Fruit fly (Drosophila melanogaster) whole organism, adult: ENCODE data around the gene HP6.

Experiments
- CG11617 ChIP-seq: fragments of 200-800 bp; sonication (Bioruptor generic); optimal IDR thresholded peaks from 2 replicates; lab custom pipeline; 2017; ENCODE audit warnings: mild to moderate bottlenecking, missing biosample characterization, missing genetic modification reagents, missing genetic modification characterization
- CG12768 ChIP-seq: fragments of 200-800 bp; sonication (Bioruptor generic); optimal IDR thresholded peaks from 2 replicates; lab custom pipeline; 2017; ENCODE audit warnings: missing biosample characterization, missing genetic modification characterization, mild to moderate bottlenecking, moderate library complexity, missing genetic modification reagents
- CG14711 ChIP-seq: fragments of 200-800 bp; sonication (Bioruptor generic); optimal IDR thresholded peaks from 2 replicates; lab custom pipeline; 2018; ENCODE audit warnings: missing biosample characterization, mild to moderate bottlenecking, missing genetic modification characterization, moderate library complexity
- CG1620 ChIP-seq: fragments of 200-800 bp; sonication (Bioruptor generic); optimal IDR thresholded peaks from 2 replicates; lab custom pipeline; 2016; ENCODE audit warnings: missing biosample characterization, missing genetic modification characterization
- CG33017 ChIP-seq: fragments of 200-800 bp; sonication (Bioruptor generic); optimal IDR thresholded peaks from 2 replicates; lab custom pipeline; 2018; ENCODE audit warnings: missing biosample characterization, mild to moderate bottlenecking, missing genetic modification characterization, moderate library complexity
- CG5204 ChIP-seq: fragments of 200-800 bp; sonication (Bioruptor generic); optimal IDR thresholded peaks from 2 replicates; lab custom pipeline; 2016; ENCODE audit warnings: missing biosample characterization, missing genetic modification characterization
- CG7045 ChIP-seq: fragments of 200-800 bp; sonication (Bioruptor generic); optimal IDR thresholded peaks from 2 replicates; lab custom pipeline; 2017; ENCODE audit warnings: missing biosample characterization, mild to moderate bottlenecking, missing genetic modification characterization
- CG7101 ChIP-seq: fragments of 200-800 bp; sonication (Bioruptor generic); optimal IDR thresholded peaks from 2 replicates; lab custom pipeline; 2018; ENCODE audit warnings: missing biosample characterization, mild to moderate bottlenecking, missing genetic modification characterization, moderate library complexity
- Clk ChIP-seq: fragments of 200-800 bp; sonication (Bioruptor generic); optimal IDR thresholded peaks from 2 replicates; lab custom pipeline; 2017; ENCODE audit warnings: missing biosample characterization, missing genetic modification characterization
- Crg-1 ChIP-seq: fragments of 200-800 bp; sonication (Bioruptor generic); optimal IDR thresholded peaks from 2 replicates; lab custom pipeline; 2016; ENCODE audit warnings: missing biosample characterization, missing genetic modification characterization
- Hr96 ChIP-seq: fragments of 200-800 bp; sonication (Bioruptor generic); optimal IDR thresholded peaks from 2 replicates; lab custom pipeline; 2016; ENCODE audit warnings: missing biosample characterization, missing genetic modification characterization
- Mnt ChIP-seq: fragments of 200-800 bp; sonication (Bioruptor generic); optimal IDR thresholded peaks from 2 replicates; lab custom pipeline; 2016; ENCODE audit warnings: missing biosample characterization, mild to moderate bottlenecking, missing genetic modification characterization
- bab1 ChIP-seq: fragments of 200-800 bp; sonication (Bioruptor generic); optimal IDR thresholded peaks from 3 replicates; lab custom pipeline; 2019; ENCODE audit warnings: missing biosample characterization, mild to moderate bottlenecking, missing genetic modification characterization, moderate library complexity
- cic ChIP-seq: fragments of 200-800 bp; sonication (Bioruptor generic); optimal IDR thresholded peaks from 2 replicates; lab custom pipeline; 2017; ENCODE audit warnings: missing biosample characterization, mild to moderate bottlenecking, missing genetic modification characterization, moderate library complexity
- cnc ChIP-seq, 2 experiments: fragments of >200 bp; optimal IDR thresholded peaks; 2 replicates each; lab custom pipeline; 2017
- kay ChIP-seq: fragments of 200-800 bp; sonication (Bioruptor generic); peaks from one replicate; lab custom pipeline; 2016; ENCODE audit warnings: missing biosample characterization, missing genetic modification characterization, borderline replicate concordance
- ovo ChIP-seq: fragments of 200-800 bp; sonication (Bioruptor generic); optimal IDR thresholded peaks from 2 replicates; lab custom pipeline; 2016; ENCODE audit warnings: missing biosample characterization, missing genetic modification characterization
- pad ChIP-seq: fragments of 200-800 bp; sonication (Bioruptor generic); optimal IDR thresholded peaks from 3 replicates; lab custom pipeline; 2017; ENCODE audit warnings: missing biosample characterization, missing genetic modification characterization, mild to moderate bottlenecking, moderate library complexity, missing genetic modification reagents
- tj ChIP-seq: fragments of 200-800 bp; sonication (Bioruptor generic); optimal IDR thresholded peaks from 3 replicates; lab custom pipeline; 2017; ENCODE audit warnings: missing biosample characterization, mild to moderate bottlenecking, missing genetic modification characterization, moderate library complexity
- toe ChIP-seq: fragments of 200-800 bp; sonication (Bioruptor generic); optimal IDR thresholded peaks from 2 replicates; lab custom pipeline; 2016; ENCODE audit warnings: missing biosample characterization, missing genetic modification characterization

Gene HP6

dm6 chr2L:4578027-4578426, at the start of gene HP6:
TSS of gene HP6 (minus strand) at chr2L:4578218.
- TF ChIP-seq tj (GFP tag; lab: Kevin White, UChicago): no peak
- no peak for TF ChIP-seq CG11617 (GFP tag; lab: Kevin White, UChicago)
- TF ChIP-seq CG1620 (GFP tag; lab: Kevin White, UChicago): no peak
- no peak for TF ChIP-seq CG7045
- TF ChIP-seq CG14711 (tag; lab: Kevin White, UChicago): no peak
- TF ChIP-seq CG33017 (tag; lab: Kevin White, UChicago): no peak
- TF ChIP-seq bab1 (GFP tag; lab: Kevin White, UChicago): no peak
- no peak for TF ChIP-seq Clk (GFP tag; lab: Kevin White, UChicago)
- no peak for TF ChIP-seq pad (GFP tag; lab: Kevin White, UChicago)
- TF ChIP-seq toe: no peak
- no peak for TF ChIP-seq CG7101
- TF ChIP-seq ovo: no peak
- no peak for TF ChIP-seq kay (GFP tag; lab: Kevin White, UChicago)
- TF ChIP-seq Hr96 (GFP tag; lab: Kevin White, UChicago): no peak
- no peak for TF ChIP-seq Mnt
- TF ChIP-seq CG5204 (GFP tag; lab: Kevin White, UChicago): no peak
- no peak for TF ChIP-seq CG12768
- no peak for TF ChIP-seq Crg-1 (GFP tag; lab: Kevin White, UChicago)
- no peak for TF ChIP-seq cic (GFP tag; lab: Kevin White, UChicago)

- TF ChIP-seq CG5204 (GFP tag; lab: Kevin White, UChicago) (no peak), bab1 (GFP tag; lab: Kevin White, UChicago) (no peak), toe (no peak), cic (GFP tag; lab: Kevin White, UChicago) (no peak), tj (GFP tag; lab: Kevin White, UChicago) (no peak), CG7045 (no peak), pad (GFP tag; lab: Kevin White, UChicago) (no peak), CG7101 (no peak), CG11617 (GFP tag; lab: Kevin White, UChicago) (no peak), cnc (optimal IDR thresholded peaks at IDR 0.05; lab: Kevin White, UChicago) (no peak), Clk (GFP tag; lab: Kevin White, UChicago) (no peak), CG12768 (no peak), CG1620 (GFP tag; lab: Kevin White, UChicago) (no peak), ovo (no peak), CG33017 (tag; lab: Kevin White, UChicago) (no peak), Mnt (no peak), CG14711 (tag; lab: Kevin White, UChicago) (no peak), Crg-1 (GFP tag; lab: Kevin White, UChicago) (no peak), kay (GFP tag; lab: Kevin White, UChicago) (no peak), Hr96 (GFP tag; lab: Kevin White, UChicago) (no peak)
These were observed 49.0 kb upstream of the HP6 start for dm6 chr2L:4626994-4627393.

dm6 chr2L:4621926-4622325, 43.9 kb upstream of the HP6 start:
- no peak for TF ChIP-seq CG33017 (tag; lab: Kevin White, UChicago)
- TF ChIP-seq toe: no peak
- TF ChIP-seq CG7045: no peak
- no peak for TF ChIP-seq ovo
- TF ChIP-seq Hr96 (GFP tag; lab: Kevin White, UChicago): no peak
- TF ChIP-seq CG7101: no peak
- TF ChIP-seq pad (GFP tag; lab: Kevin White, UChicago): no peak
- no peak for TF ChIP-seq CG14711 (tag; lab: Kevin White, UChicago)
- no peak for TF ChIP-seq cnc (optimal IDR thresholded peaks at IDR 0.05; lab: Kevin White, UChicago)

- TF ChIP-seq CG12768 (no peak), cnc (optimal IDR thresholded peaks at IDR 0.05; lab: Kevin White, UChicago) (no peak), tj (GFP tag; lab: Kevin White, UChicago) (no peak), bab1 (GFP tag; lab: Kevin White, UChicago) (no peak), CG7101 (no peak), CG1620 (GFP tag; lab: Kevin White, UChicago) (no peak), pad (GFP tag; lab: Kevin White, UChicago) (no peak), ovo (no peak), CG14711 (tag; lab: Kevin White, UChicago) (no peak), Hr96 (GFP tag; lab: Kevin White, UChicago) (no peak), cic (GFP tag; lab: Kevin White, UChicago) (no peak), CG33017 (tag; lab: Kevin White, UChicago) (no peak)
These were observed 41.2 kb upstream of the HP6 start for dm6 chr2L:4619172-4619571.

dm6 chr2L:4614140-4614642, 36.2 kb upstream of the HP6 start, which contains the start of gene dpy:
TSS of gene dpy (minus strand) at chr2L:4614300.
- TF ChIP-seq ovo: no peak
- TF ChIP-seq Mnt: peak; percentile 9

- TF ChIP-seq CG11617 (GFP tag; lab: Kevin White, UChicago): no peak
- TF ChIP-seq CG7101: no peak
- TF ChIP-seq tj (GFP tag; lab: Kevin White, UChicago): no peak
- TF ChIP-seq CG1620 (GFP tag; lab: Kevin White, UChicago): no peak
- TF ChIP-seq pad (GFP tag; lab: Kevin White, UChicago): no peak
- TF ChIP-seq CG7045: no peak
- no peak for TF ChIP-seq Crg-1 (GFP tag; lab: Kevin White, UChicago)
These were observed 21.9 kb upstream of the HP6 start for dm6 chr2L:4599812-4600454.
